Fruit fly (Drosophila melanogaster): Measurements from ENCODE around the gene CG34382.

Gene CG34382

dm6 chr3L:9855784-9856426 lies 22.9 kb upstream of the CG34382 start (continued):
- TF ChIP-seq CG18599 (GFP tag; optimal IDR thresholded peaks at IDR 0.05) (peak; percentile 96), Scr (GFP tag; IDR thresholded peaks at IDR 0.05; ENCODE audit: partially characterized antibody) (no peak), ATbp (GFP tag; optimal IDR thresholded peaks at IDR 0.05) (peak; percentile 98), chm (GFP tag; IDR thresholded peaks at IDR 0.05) (peak; percentile 99), CG12744 (GFP tag; optimal IDR thresholded peaks at IDR 0.05) (peak; percentile 94), yki (optimal IDR thresholded peaks at IDR 0.05) (peak; percentile 58), Asciz (GFP tag; optimal IDR thresholded peaks at IDR 0.05) (peak; percentile 98), NFAT (GFP tag; IDR thresholded peaks at IDR 0.05) (peak; percentile 90), grn (GFP tag; optimal IDR thresholded peaks at IDR 0.05) (peak; percentile 77), CG9797 (GFP tag; optimal IDR thresholded peaks at IDR 0.05) (no peak), lilli (GFP tag; optimal IDR thresholded peaks at IDR 0.05) (peak; percentile 96), CG17612 (GFP tag; IDR thresholded peaks at IDR 0.05) (peak; percentile 92), CG12659 (GFP tag; optimal IDR thresholded peaks at IDR 0.05) (peak; percentile 90), CG2199 (GFP tag; IDR thresholded peaks at IDR 0.05) (peak; percentile 99), Atf6 (GFP tag; IDR thresholded peaks at IDR 0.05) (peak; percentile 92), Mrtf (GFP tag; IDR thresholded peaks at IDR 0.05) (peak; percentile 96), CG14965 (GFP tag; optimal IDR thresholded peaks at IDR 0.05; ENCODE audit: borderline replicate concordance) (peak; percentile 89), slou (GFP tag; optimal IDR thresholded peaks at IDR 0.05) (peak; percentile 90), Oli (tag; optimal IDR thresholded peaks at IDR 0.05) (peak; percentile 97), CG15601 (tag; optimal IDR thresholded peaks at IDR 0.05) (peak; percentile 96), gce (GFP tag; IDR thresholded peaks at IDR 0.05) (peak; percentile 99), CG7745 (tag; optimal IDR thresholded peaks at IDR 0.05) (peak; percentile 78), fd3F (GFP tag; optimal IDR thresholded peaks at IDR 0.05) (peak; percentile 76), CG14860 (GFP tag; IDR thresholded peaks at IDR 0.05; ENCODE audit: partially characterized antibody) (no peak), jumu (GFP tag; optimal IDR thresholded peaks at IDR 0.05) (peak; percentile 98), kni (GFP tag; optimal IDR thresholded peaks at IDR 0.05) (peak; percentile 100), CG1233 (GFP tag; optimal IDR thresholded peaks at IDR 0.05) (peak; percentile 94), ranshi (GFP tag; IDR thresholded peaks at IDR 0.05) (peak; percentile 93), Eip74EF (GFP tag; optimal IDR thresholded peaks at IDR 0.05) (peak in 1 of 2 experiments; percentile 96), ind (GFP tag; optimal IDR thresholded peaks at IDR 0.05) (peak; percentile 98), hb (GFP tag; IDR thresholded peaks at IDR 0.05; ENCODE audit: partially characterized antibody) (no peak), CG4282 (GFP tag; optimal IDR thresholded peaks at IDR 0.05) (peak; percentile 81), CG13894 (tag; optimal IDR thresholded peaks at IDR 0.05) (peak; percentile 74), Dek (tag; optimal IDR thresholded peaks at IDR 0.05) (peak; percentile 92), nom (GFP tag; optimal IDR thresholded peaks at IDR 0.05) (peak; percentile 90), nerfin-2 (GFP tag; IDR thresholded peaks at IDR 0.05; ENCODE audit: partially characterized antibody) (no peak), Side (GFP tag; optimal IDR thresholded peaks at IDR 0.05) (peak; percentile 99), sna (GFP tag; IDR thresholded peaks at IDR 0.05; ENCODE audit: partially characterized antibody) (no peak), tup (GFP tag; optimal IDR thresholded peaks at IDR 0.05) (peak; percentile 91), jigr1 (GFP tag; IDR thresholded peaks at IDR 0.05) (peak; percentile 94), maf-S (GFP tag; optimal IDR thresholded peaks at IDR 0.05) (peak; percentile 95), CG11093 (GFP tag; IDR thresholded peaks at IDR 0.05) (peak; percentile 97), knrl (GFP tag; IDR thresholded peaks at IDR 0.05; ENCODE audit: partially characterized antibody) (no peak), gsb-n (tag; optimal IDR thresholded peaks at IDR 0.05) (peak; percentile 97), Nf-YC (tag; optimal IDR thresholded peaks at IDR 0.05) (peak; percentile 76), Hmx (GFP tag; optimal IDR thresholded peaks at IDR 0.05) (peak; percentile 81), CG11247 (GFP tag; IDR thresholded peaks at IDR 0.05) (peak; percentile 95), CG8388 (GFP tag; optimal IDR thresholded peaks at IDR 0.05) (peak; percentile 97), hbn (GFP tag; IDR thresholded peaks at IDR 0.05; ENCODE audit: partially characterized antibody) (no peak)
